Fruit fly (Drosophila melanogaster) whole organism, pupa: ENCODE results near the gene Tyler.

Source experiments
- CG10348 ChIP-seq: fragments of 200-800 bp; sonication (Bioruptor generic); IDR thresholded peaks from 2 replicates; pipeline ENCODE4 v1.3.6; 2022; ENCODE audit warnings: missing biosample characterization, missing genetic modification characterization
- CG12605 ChIP-seq: fragments of 200-800 bp; sonication (Bioruptor generic); IDR thresholded peaks from 2 replicates; pipeline ENCODE4 v1.3.6; 2022; ENCODE audit warnings: missing biosample characterization, missing genetic modification characterization
- CG13204 ChIP-seq: fragments of 200-800 bp; sonication (Bioruptor generic); optimal IDR thresholded peaks from 2 replicates; lab custom pipeline; 2018; ENCODE audit warnings: missing biosample characterization, mild to moderate bottlenecking, missing genetic modification characterization, moderate library complexity
- CG14655 ChIP-seq: fragments of 200-800 bp; sonication (Bioruptor generic); optimal IDR thresholded peaks from 3 replicates; lab custom pipeline; 2017; ENCODE audit warnings: mild to moderate bottlenecking, missing biosample characterization, missing genetic modification reagents, missing genetic modification characterization
- CG15710 ChIP-seq: fragments of 200-800 bp; sonication (Bioruptor generic); optimal IDR thresholded peaks from 2 replicates; lab custom pipeline; 2018; ENCODE audit warnings: missing biosample characterization, mild to moderate bottlenecking, missing genetic modification characterization, moderate library complexity
- CG32121 ChIP-seq: fragments of 200-800 bp; sonication (Bioruptor generic); IDR thresholded peaks from 2 replicates; pipeline ENCODE4 v1.3.6; 2022; ENCODE audit warnings: missing biosample characterization, missing genetic modification characterization
- CG34367 ChIP-seq: fragments of 200-800 bp; sonication (Bioruptor generic); optimal IDR thresholded peaks from 2 replicates; lab custom pipeline; 2018; ENCODE audit warnings: missing biosample characterization, mild to moderate bottlenecking, missing genetic modification characterization
- CG4496 ChIP-seq: fragments of 200-800 bp; sonication (Bioruptor generic); IDR thresholded peaks from 3 replicates; pipeline ENCODE4 v1.3.6; 2022; ENCODE audit warnings: missing biosample characterization, missing genetic modification characterization
- CG8159 ChIP-seq: fragments of 200-800 bp; sonication (Bioruptor generic); optimal IDR thresholded peaks from 3 replicates; lab custom pipeline; 2018; ENCODE audit warnings: missing biosample characterization, mild to moderate bottlenecking, missing genetic modification characterization, moderate library complexity
- CG8301 ChIP-seq: fragments of 200-800 bp; sonication (Bioruptor generic); optimal IDR thresholded peaks from 2 replicates; lab custom pipeline; 2018; ENCODE audit warnings: missing biosample characterization, mild to moderate bottlenecking, missing genetic modification characterization
- CG9948 ChIP-seq: fragments of 200-800 bp; sonication (Bioruptor generic); optimal IDR thresholded peaks from 2 replicates; lab custom pipeline; 2018; ENCODE audit warnings: missing biosample characterization, mild to moderate bottlenecking, missing genetic modification characterization, moderate library complexity
- D1 ChIP-seq: fragments of 200-800 bp; sonication (Bioruptor generic); optimal IDR thresholded peaks from 2 replicates; lab custom pipeline; 2018; ENCODE audit warnings: missing biosample characterization, mild to moderate bottlenecking, missing genetic modification characterization, moderate library complexity
- EcR ChIP-seq: fragments of 200-800 bp; sonication (Bioruptor generic); optimal IDR thresholded peaks from 3 replicates; lab custom pipeline; 2019; ENCODE audit warnings: missing biosample characterization, missing genetic modification characterization, mild to moderate bottlenecking, moderate library complexity, missing genetic modification reagents
- Ets98B ChIP-seq: fragments of 200-800 bp; sonication (Bioruptor generic); IDR thresholded peaks from 2 replicates; pipeline ENCODE4 v1.3.6; 2022; ENCODE audit warnings: missing biosample characterization, missing genetic modification characterization
- Pif1A ChIP-seq: fragments of 200-800 bp; sonication (Bioruptor generic); optimal IDR thresholded peaks from 3 replicates; lab custom pipeline; 2016; ENCODE audit warnings: missing biosample characterization, missing genetic modification characterization
- Pif1B ChIP-seq: fragments of 200-800 bp; sonication (Bioruptor generic); optimal IDR thresholded peaks from 3 replicates; lab custom pipeline; 2016; ENCODE audit warnings: missing biosample characterization, missing genetic modification characterization
- Snoo ChIP-seq: fragments of 200-800 bp; sonication (Bioruptor generic); optimal IDR thresholded peaks from 3 replicates; lab custom pipeline; 2017; ENCODE audit warnings: missing biosample characterization, mild to moderate bottlenecking, missing genetic modification characterization, inconsistent platforms
- fd96Ca ChIP-seq: fragments of 200-800 bp; sonication (Bioruptor generic); IDR thresholded peaks from 3 replicates; pipeline ENCODE4 v1.3.6; 2022; ENCODE audit warnings: missing biosample characterization, missing genetic modification characterization
- rn ChIP-seq: fragments of 200-800 bp; sonication (Bioruptor generic); IDR thresholded peaks from 2 replicates; pipeline ENCODE4 v1.3.6; 2022; ENCODE audit warnings: missing biosample characterization, missing genetic modification characterization

Gene Tyler

dm6 chrX:19640707-19641248 is 29.5 kb downstream of the Tyler start:
- TF ChIP-seq CG15710 (tag; lab: Kevin White, UChicago) (no peak), CG4496 (peak; percentile 31; the same call in 1 of the 3 replicates)

DNA sequence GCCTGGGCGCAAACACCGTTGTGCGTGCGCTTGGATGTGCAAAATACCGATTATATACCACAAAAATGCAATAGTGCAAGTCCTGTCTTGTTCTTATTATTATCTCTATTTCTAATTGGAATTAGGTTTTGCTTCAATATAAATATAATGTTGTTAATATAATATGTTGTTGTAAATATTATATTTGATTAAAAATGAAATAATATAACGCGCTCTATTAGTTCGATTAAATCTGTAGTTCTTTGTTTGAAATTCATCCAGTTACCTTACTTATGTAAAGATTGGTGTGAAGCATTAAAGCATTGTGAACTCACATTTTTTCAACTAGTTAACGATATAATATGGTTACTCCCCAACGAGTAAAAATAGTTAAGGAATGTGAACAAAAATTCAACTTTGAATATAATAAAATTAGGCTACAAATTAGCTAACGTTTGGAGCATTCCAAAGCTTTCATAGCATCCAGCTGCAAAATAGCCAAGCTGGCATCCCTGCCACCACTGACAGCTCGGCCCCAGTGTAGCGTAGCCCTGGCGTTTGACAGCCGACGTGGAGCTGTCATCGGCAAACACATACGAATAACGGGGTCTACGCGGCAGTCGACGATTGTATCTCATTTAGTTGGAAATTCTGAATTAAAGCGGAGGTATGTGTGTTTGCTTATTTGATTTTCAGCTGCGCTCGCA is 31.6 kb downstream of the Tyler start, which contains the start of the genes CG12237 and Sec61gamma:
Gene CG12237 (minus strand): TSS at position 51 of the 686 bp plus-strand sequence.
Gene Sec61gamma (plus strand): TSS at position 509 of the 686 bp plus-strand sequence.
- TF ChIP-seq CG32121 (GFP tag; lab: Robert Waterston, UW) (no peak), Pif1A (GFP tag; lab: Kevin White, UChicago) (no peak), D1 (tag; lab: Kevin White, UChicago) (no peak), fd96Ca (GFP tag; lab: Robert Waterston, UW) (no peak), Ets98B (GFP tag; lab: Robert Waterston, UW) (peak; percentile 42; the same call in 1 of the 2 replicates), CG34367 (tag; lab: Kevin White, UChicago) (peak; percentile 0), CG8159 (tag; lab: Kevin White, UChicago) (no peak), CG10348 (GFP tag; lab: Robert Waterston, UW) (no peak), CG15710 (tag; lab: Kevin White, UChicago) (no peak), CG9948 (no peak), CG12605 (GFP tag; lab: Robert Waterston, UW) (no peak), Snoo (tag; lab: Kevin White, UChicago) (peak; percentile 13), CG8301 (tag; lab: Kevin White, UChicago) (no peak)
- TF ChIP-seq, all 21 proteins: peak for 3

- TF ChIP-seq CG9948 (peak; percentile 3), Pif1A (GFP tag; lab: Kevin White, UChicago) (no peak), fd96Ca (GFP tag; lab: Robert Waterston, UW) (no peak), Ets98B (GFP tag; lab: Robert Waterston, UW) (0 out of 2 replicates have a peak, but pooled peaks have one; percentile 23), CG13204 (no peak)
These were observed 34.7 kb downstream of the Tyler start, which contains the start of gene Arp10 for dm6 chrX:19645873-19646541. Gene Arp10, minus strand, starts transcription at chrX:19646176.

dm6 chrX:19651757-19652419 is 40.6 kb downstream of the Tyler start, which contains the start of the genes Ranbp21 and Elys:
Gene Ranbp21, minus strand, starts transcription at chrX:19652269.
Gene Elys, plus strand, starts transcription at chrX:19652305.
- TF ChIP-seq CG8301 (tag; lab: Kevin White, UChicago) (no peak), CG8159 (tag; lab: Kevin White, UChicago) (no peak), CG34367 (tag; lab: Kevin White, UChicago) (no peak), CG10348 (GFP tag; lab: Robert Waterston, UW) (no peak), CG14655 (GFP tag; lab: Kevin White, UChicago) (no peak), CG12605 (GFP tag; lab: Robert Waterston, UW) (no peak), CG32121 (GFP tag; lab: Robert Waterston, UW) (no peak), Ets98B (GFP tag; lab: Robert Waterston, UW) (no peak), Pif1B (GFP tag; lab: Kevin White, UChicago) (no peak), CG4496 (peak; percentile 67), fd96Ca (GFP tag; lab: Robert Waterston, UW) (peak; percentile 57; the same call in 2 of the 3 replicates), Pif1A (GFP tag; lab: Kevin White, UChicago) (no peak), D1 (tag; lab: Kevin White, UChicago) (no peak), CG13204 (no peak), CG15710 (tag; lab: Kevin White, UChicago) (peak; percentile 39)

DNA sequence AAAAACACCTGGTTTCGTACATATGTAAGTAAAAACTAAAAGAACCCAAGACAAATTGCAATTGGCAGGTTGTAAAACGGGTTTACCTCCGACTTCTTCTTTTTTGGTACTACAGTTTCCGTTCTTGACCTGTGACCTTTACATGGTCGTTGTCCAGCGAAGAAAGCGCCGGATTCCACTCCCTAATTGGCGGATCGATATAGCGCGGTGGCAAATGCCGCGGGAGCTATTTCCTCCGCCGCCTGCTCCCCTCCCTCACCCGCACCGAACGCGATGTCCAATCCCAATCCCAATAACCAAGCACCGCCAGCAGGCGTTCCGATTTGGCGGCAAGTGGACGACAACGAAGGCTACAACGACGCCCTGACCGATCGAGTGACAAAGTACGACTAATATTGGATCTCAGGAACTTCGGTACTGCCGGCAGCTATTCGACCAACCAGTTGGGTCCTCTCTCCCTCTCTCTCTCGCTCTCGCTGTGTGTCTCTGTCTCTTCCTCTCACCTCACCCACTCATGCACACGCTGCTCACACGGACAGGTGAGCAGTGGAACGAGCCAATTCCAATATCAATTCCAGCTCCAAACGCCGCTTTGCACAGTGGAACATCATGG is 51.4 kb downstream of the Tyler start:
- no peak for TF ChIP-seq rn (GFP tag; lab: Robert Waterston, UW)
- peak; percentile 45; the same call in 1 of the 3 replicates for TF ChIP-seq fd96Ca (GFP tag; lab: Robert Waterston, UW)
- TF ChIP-seq CG4496: peak; percentile 61
- TF ChIP-seq CG12605 (GFP tag; lab: Robert Waterston, UW): no peak
- TF ChIP-seq CG8159 (tag; lab: Kevin White, UChicago): no peak
- TF ChIP-seq Ets98B (GFP tag; lab: Robert Waterston, UW): peak; percentile 42; the same call in 1 of the 2 replicates
- no peak for TF ChIP-seq Snoo (tag; lab: Kevin White, UChicago)
- peak; percentile 27 for TF ChIP-seq CG13204
- TF ChIP-seq CG32121 (GFP tag; lab: Robert Waterston, UW): peak; percentile 48; the same call in 1 of the 2 replicates
- TF ChIP-seq EcR: peak; percentile 41
